Fruit fly (Drosophila melanogaster): ENCODE results near the gene Rgl.

The Rgl gene

DNA sequence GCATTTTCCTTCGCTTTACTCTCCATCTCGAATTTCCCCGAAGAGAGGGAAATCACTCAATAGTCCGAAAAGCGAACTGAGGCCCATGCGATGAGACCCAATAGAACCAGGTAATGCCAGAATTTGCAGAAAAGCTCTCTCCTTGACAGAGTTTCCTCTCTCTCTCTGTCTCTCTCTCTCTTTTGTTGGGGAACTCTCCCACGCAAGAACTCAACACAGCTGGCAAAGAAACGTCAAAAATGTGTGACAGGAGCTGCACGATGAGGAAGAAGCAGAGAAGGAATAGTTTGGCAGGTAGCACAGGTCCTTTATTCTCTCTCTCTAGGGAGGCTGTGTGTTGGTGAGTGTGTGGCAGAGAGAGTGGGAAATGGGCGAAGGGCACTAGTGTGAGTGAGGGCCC, 20.7 kb downstream of the Rgl start:
- TF ChIP-seq CG7101 (tag; optimal IDR thresholded peaks at IDR 0.05): no peak
- no peak for TF ChIP-seq toe (GFP tag; optimal IDR thresholded peaks at IDR 0.05)
- no peak for TF ChIP-seq cic (GFP tag; optimal IDR thresholded peaks at IDR 0.05)
- no peak for TF ChIP-seq CG7045 (GFP tag; optimal IDR thresholded peaks at IDR 0.05)
- TF ChIP-seq kay (GFP tag; ENCODE audit: borderline replicate concordance): no peak
- no peak for TF ChIP-seq Hr96 (GFP tag; optimal IDR thresholded peaks at IDR 0.05)
- no peak for TF ChIP-seq CG14711 (tag; optimal IDR thresholded peaks at IDR 0.05)
- TF ChIP-seq Mnt (GFP tag; optimal IDR thresholded peaks at IDR 0.05): no peak
- no peak for TF ChIP-seq Clk (GFP tag; optimal IDR thresholded peaks at IDR 0.05)
- no peak for TF ChIP-seq CG11617 (GFP tag; optimal IDR thresholded peaks at IDR 0.05)
- TF ChIP-seq CG1620 (GFP tag; optimal IDR thresholded peaks at IDR 0.05): no peak
- no peak for TF ChIP-seq CG12768 (GFP tag; optimal IDR thresholded peaks at IDR 0.05)
- TF ChIP-seq bab1 (GFP tag; optimal IDR thresholded peaks at IDR 0.05): no peak
- no peak for TF ChIP-seq tj (GFP tag; optimal IDR thresholded peaks at IDR 0.05)
- TF ChIP-seq Crg-1 (GFP tag; optimal IDR thresholded peaks at IDR 0.05): no peak

DNA sequence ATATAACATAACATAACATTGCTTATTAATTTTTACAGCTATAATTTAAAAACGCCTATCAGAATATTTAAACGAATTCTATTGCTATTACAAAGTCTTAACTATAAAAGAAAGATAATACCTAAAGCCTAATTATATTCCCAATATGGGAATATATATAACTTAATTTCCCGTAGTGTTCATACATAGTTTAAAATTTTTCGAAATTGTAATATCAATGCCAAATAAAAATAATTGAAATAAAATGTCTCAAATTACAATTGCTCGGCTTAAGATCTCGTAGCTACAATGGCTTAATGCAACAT, 21.2 kb downstream of the Rgl start:
- TF ChIP-seq bab1 (GFP tag; optimal IDR thresholded peaks at IDR 0.05) (no peak), cnc (optimal IDR thresholded peaks at IDR 0.05) (no peak), CG7045 (GFP tag; optimal IDR thresholded peaks at IDR 0.05) (no peak), cic (GFP tag; optimal IDR thresholded peaks at IDR 0.05) (no peak), Crg-1 (GFP tag; optimal IDR thresholded peaks at IDR 0.05) (no peak), Mnt (GFP tag; optimal IDR thresholded peaks at IDR 0.05) (no peak), CG7101 (tag; optimal IDR thresholded peaks at IDR 0.05) (no peak), Clk (GFP tag; optimal IDR thresholded peaks at IDR 0.05) (no peak)

DNA sequence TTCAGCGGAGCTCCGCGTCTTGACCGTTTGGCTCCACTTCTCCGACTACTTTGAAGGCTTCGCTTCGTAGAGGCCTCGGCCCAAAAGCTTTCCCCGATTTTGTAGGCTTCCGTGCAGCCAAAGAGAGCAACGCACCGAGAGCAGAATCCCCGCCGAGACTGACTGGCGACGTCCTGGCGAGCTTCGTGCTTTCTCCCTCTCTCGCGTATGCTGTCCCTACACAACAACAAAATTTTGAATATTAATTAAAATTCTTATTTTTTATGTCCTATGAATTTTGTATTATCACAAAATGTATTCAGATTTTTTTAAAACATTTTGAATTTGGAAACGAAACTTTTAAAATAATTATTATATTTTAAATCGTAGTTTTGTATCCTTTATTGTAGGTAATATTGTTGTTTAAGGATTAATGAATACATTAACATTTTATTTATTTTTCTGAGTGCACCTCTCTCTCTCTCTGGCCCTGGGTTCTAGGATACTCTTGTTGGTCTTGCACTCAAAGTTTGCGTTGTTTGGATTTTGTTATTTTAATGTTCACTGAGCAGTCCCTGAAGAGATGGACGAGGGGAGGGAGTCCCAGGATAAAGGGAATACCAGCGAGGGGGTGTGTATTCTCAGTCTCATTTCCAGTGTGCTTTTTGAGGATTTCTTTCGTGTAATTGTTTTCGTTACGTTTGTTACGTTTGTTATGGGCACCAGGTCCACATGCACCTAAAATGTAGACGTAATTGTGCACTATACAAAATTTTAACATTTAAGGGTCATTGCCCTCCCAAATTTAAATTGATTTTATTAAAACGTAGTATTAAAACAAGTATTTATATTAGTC, 21.7 kb downstream of the Rgl start, which contains the start of gene dysc:
dysc (minus strand) TSS at position 51 of the 835 bp plus-strand sequence.
- peak; percentile 9 for TF ChIP-seq Hr96 (GFP tag; optimal IDR thresholded peaks at IDR 0.05)
- TF ChIP-seq Crg-1 (GFP tag; optimal IDR thresholded peaks at IDR 0.05): no peak
- no peak for TF ChIP-seq cnc (optimal IDR thresholded peaks at IDR 0.05)
- peak; percentile 13 for TF ChIP-seq CG5204 (GFP tag; optimal IDR thresholded peaks at IDR 0.05)
- TF ChIP-seq CG33017 (tag; optimal IDR thresholded peaks at IDR 0.05): peak; percentile 75
- TF ChIP-seq bab1 (GFP tag; optimal IDR thresholded peaks at IDR 0.05): no peak
- TF ChIP-seq CG1620 (GFP tag; optimal IDR thresholded peaks at IDR 0.05): no peak
- no peak for TF ChIP-seq ovo (GFP tag; optimal IDR thresholded peaks at IDR 0.05)
- TF ChIP-seq Mnt (GFP tag; optimal IDR thresholded peaks at IDR 0.05): no peak
- no peak for TF ChIP-seq cic (GFP tag; optimal IDR thresholded peaks at IDR 0.05)
- peak; percentile 33 for TF ChIP-seq CG7045 (GFP tag; optimal IDR thresholded peaks at IDR 0.05)
- no peak for TF ChIP-seq kay (GFP tag; ENCODE audit: borderline replicate concordance)
- no peak for TF ChIP-seq Clk (GFP tag; optimal IDR thresholded peaks at IDR 0.05)
- peak; percentile 24 for TF ChIP-seq toe (GFP tag; optimal IDR thresholded peaks at IDR 0.05)
- peak; percentile 16 for TF ChIP-seq CG14711 (tag; optimal IDR thresholded peaks at IDR 0.05)
- TF ChIP-seq CG12768 (GFP tag; optimal IDR thresholded peaks at IDR 0.05): peak; percentile 37
- no peak for TF ChIP-seq tj (GFP tag; optimal IDR thresholded peaks at IDR 0.05)
- TF ChIP-seq CG11617 (GFP tag; optimal IDR thresholded peaks at IDR 0.05): peak; percentile 10
- TF ChIP-seq pad (GFP tag; optimal IDR thresholded peaks at IDR 0.05): no peak
- peak; percentile 65 for TF ChIP-seq CG7101 (tag; optimal IDR thresholded peaks at IDR 0.05)

DNA sequence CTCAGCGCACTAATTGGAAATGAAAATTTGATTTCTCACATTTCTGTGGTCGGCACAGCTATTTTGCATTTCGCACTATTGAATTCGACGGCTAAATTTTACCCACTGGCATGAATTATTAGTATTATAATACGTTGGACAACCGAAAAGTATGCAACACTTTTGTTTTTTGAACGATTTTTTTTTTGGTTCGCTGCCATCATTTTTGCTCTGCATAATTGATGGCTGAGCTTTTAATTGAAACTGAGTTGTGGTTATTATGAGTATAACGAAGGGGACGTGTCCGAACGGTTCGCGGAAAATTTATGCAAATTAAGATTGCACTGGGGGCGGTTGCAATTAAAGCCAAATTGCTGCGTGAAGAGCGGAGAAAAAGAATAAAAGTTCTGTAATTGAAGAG, 24.5 kb downstream of the Rgl start:
- TF ChIP-seq bab1 (GFP tag; optimal IDR thresholded peaks at IDR 0.05) (peak; percentile 30), toe (GFP tag; optimal IDR thresholded peaks at IDR 0.05) (no peak), CG5204 (GFP tag; optimal IDR thresholded peaks at IDR 0.05) (no peak), Crg-1 (GFP tag; optimal IDR thresholded peaks at IDR 0.05) (no peak), CG12768 (GFP tag; optimal IDR thresholded peaks at IDR 0.05) (no peak), kay (GFP tag; ENCODE audit: borderline replicate concordance) (no peak)

DNA sequence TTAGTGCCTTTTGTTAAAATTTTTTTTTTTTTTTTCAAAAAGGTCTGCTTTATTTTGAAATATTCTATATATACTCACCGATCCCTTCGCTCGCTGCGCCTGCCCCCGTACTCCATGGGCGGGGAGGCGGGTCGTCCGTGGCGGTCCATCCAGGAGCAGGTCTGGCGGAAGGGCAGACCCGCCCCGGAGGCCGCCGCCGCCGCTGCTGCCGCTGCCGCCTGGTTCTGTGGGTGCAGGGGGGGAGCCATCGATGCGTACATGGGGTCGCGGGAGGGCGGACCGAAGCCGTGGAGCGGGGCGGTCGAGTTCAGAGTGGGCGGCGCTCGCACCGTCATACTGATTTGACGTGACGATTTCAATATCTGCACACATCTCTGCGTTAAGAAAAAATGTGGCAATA, 38.0 kb downstream of the Rgl start:
- TF ChIP-seq CG11617 (GFP tag; optimal IDR thresholded peaks at IDR 0.05) (no peak), Crg-1 (GFP tag; optimal IDR thresholded peaks at IDR 0.05) (no peak), Clk (GFP tag; optimal IDR thresholded peaks at IDR 0.05) (no peak), CG7101 (tag; optimal IDR thresholded peaks at IDR 0.05) (no peak)

DNA sequence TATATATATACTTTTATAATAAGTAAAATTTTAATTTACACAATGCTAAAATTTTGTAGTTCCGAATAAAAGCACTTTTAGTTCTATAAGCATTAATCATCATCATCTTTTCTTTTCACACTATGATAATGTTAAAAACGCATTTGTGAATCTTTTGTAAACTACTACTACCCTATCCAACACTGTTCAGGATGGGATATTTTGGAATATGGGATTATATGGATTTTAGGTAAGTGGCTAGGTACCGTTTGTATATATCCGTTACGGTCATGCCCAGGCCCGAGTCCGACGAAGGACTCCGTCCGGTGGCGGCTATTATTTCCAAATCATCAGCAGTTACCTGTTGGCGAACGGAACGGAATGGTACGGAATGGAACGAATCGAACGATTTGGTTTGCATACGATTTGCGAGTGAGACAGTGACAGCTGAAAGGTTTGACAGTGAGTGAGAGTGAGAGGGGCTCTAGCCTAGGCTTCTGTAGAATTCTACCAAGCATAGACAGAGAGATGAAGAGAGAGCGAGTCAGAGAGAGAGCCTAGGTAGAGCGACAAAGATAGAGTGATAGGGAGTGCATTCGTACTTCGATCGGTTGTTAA, 40.6 kb downstream of the Rgl start:
- TF ChIP-seq Crg-1 (GFP tag; optimal IDR thresholded peaks at IDR 0.05): no peak
- no peak for TF ChIP-seq tj (GFP tag; optimal IDR thresholded peaks at IDR 0.05)
- TF ChIP-seq kay (GFP tag; ENCODE audit: borderline replicate concordance): no peak
- TF ChIP-seq CG7101 (tag; optimal IDR thresholded peaks at IDR 0.05): no peak
- TF ChIP-seq cic (GFP tag; optimal IDR thresholded peaks at IDR 0.05): no peak
- TF ChIP-seq CG7045 (GFP tag; optimal IDR thresholded peaks at IDR 0.05): no peak

DNA sequence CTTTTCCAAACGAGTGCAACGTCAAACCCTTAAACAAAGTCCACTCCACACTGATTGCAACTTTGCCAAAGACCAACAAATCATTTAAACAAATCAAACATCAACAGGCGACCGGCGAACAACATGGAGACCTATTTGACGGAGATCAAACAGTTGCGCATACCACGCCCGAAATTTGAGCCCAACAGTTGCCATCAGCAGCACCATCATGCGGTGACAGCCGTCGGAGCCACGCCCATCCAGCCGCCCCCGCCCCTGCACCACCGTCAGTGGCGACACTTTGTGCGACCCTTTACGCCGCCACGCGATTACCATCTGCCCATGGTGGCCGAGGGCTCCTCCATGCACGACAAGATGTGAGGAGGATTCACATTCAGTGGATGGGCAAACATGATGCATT, 42.6 kb downstream of the Rgl start:
- TF ChIP-seq CG7101 (tag; optimal IDR thresholded peaks at IDR 0.05) (no peak), cic (GFP tag; optimal IDR thresholded peaks at IDR 0.05) (no peak), Mnt (GFP tag; optimal IDR thresholded peaks at IDR 0.05) (no peak), tj (GFP tag; optimal IDR thresholded peaks at IDR 0.05) (no peak), Crg-1 (GFP tag; optimal IDR thresholded peaks at IDR 0.05) (no peak), bab1 (GFP tag; optimal IDR thresholded peaks at IDR 0.05) (no peak), Clk (GFP tag; optimal IDR thresholded peaks at IDR 0.05) (no peak), Hr96 (GFP tag; optimal IDR thresholded peaks at IDR 0.05) (no peak), CG33017 (tag; optimal IDR thresholded peaks at IDR 0.05) (no peak), toe (GFP tag; optimal IDR thresholded peaks at IDR 0.05) (no peak), CG12768 (GFP tag; optimal IDR thresholded peaks at IDR 0.05) (no peak), kay (GFP tag; ENCODE audit: borderline replicate concordance) (no peak), CG1620 (GFP tag; optimal IDR thresholded peaks at IDR 0.05) (no peak), CG7045 (GFP tag; optimal IDR thresholded peaks at IDR 0.05) (no peak), CG5204 (GFP tag; optimal IDR thresholded peaks at IDR 0.05) (no peak)

Data from whole organism, adult.